Worm (Caenorhabditis elegans): ENCODE results near the gene ugt-10.

ugt-10 gene

DNA sequence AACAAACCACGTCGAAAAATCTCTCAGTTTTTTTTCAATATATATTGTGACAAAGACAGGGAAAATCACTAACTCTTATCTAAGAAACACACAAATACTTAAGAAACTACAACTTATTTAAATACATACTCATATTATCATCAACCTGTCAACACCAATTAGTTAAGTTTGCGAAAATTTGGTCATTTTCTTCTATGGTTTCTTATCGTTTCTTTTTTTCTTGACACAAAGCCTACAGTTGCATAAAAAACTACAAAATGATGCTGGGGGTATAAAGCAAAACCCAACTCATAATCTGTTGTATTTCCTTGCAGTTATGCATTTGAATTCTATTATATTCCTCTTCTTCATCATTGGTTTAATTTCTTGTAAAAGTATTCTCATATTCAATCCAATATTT is 1.2 kb upstream of the ugt-10 start, which contains the start of gene ugt-67:
ugt-67 (plus strand) TSS at position 301 of the 400 bp plus-strand sequence.
- TF ChIP-seq nhr-237 (tag; optimal IDR thresholded peaks at IDR 0.05) = no peak

DNA sequence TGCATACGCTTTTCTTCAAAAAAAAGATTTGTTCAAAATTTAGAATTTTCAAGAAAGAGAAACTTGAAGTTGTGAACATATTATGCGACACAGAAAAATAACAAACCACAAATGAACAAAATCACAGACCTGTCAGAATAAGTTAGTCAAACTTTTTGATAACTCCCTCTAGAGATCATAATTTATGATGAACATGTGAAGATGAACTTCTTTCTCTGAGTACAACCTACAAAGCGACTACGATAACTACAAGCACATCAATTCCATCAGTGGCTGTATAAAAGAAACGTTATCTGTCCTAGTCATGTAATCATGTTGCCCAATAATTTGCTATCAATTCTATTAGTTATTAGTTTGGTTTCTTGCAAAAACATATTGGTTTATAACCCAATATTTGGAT is 4.2 kb downstream of the ugt-10 start, which contains the start of gene ugt-9:
ugt-9 (plus strand) TSS at position 305 of the 400 bp plus-strand sequence.
- TF ChIP-seq nhr-237 (tag; optimal IDR thresholded peaks at IDR 0.05) (no peak), lin-32 (GFP tag; optimal IDR thresholded peaks at IDR 0.05) (no peak), ceh-39 (tag; optimal IDR thresholded peaks at IDR 0.05) (no peak)

DNA sequence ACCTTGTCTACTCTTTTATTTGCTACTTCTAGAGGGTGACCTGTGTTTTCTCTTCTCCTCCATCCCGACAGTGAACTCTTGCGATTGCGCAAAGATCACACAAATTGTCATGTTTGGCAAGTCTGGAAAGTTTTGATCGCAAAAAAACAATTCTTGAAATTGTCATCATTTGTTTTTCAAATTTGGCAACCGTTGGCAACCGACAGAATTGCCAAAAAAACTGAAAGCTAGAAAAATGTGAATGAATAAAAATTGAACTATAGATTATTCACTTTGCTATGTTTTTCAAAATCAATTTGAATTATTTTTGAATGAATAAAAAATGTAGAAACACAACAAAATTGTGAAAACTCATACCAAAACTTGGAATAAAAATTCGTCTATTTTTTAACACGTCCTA is 4.9 kb downstream of the ugt-10 start, which contains the start of gene ugt-11:
ugt-11 (minus strand) TSS at position 101 of the 400 bp plus-strand sequence.
- TF ChIP-seq blmp-1 (tag; optimal IDR thresholded peaks at IDR 0.05) = no peak
- no peak for TF ChIP-seq drap-1 (GFP tag; optimal IDR thresholded peaks at IDR 0.05)
- TF ChIP-seq unc-39 (tag; optimal IDR thresholded peaks at IDR 0.05) = no peak

DNA sequence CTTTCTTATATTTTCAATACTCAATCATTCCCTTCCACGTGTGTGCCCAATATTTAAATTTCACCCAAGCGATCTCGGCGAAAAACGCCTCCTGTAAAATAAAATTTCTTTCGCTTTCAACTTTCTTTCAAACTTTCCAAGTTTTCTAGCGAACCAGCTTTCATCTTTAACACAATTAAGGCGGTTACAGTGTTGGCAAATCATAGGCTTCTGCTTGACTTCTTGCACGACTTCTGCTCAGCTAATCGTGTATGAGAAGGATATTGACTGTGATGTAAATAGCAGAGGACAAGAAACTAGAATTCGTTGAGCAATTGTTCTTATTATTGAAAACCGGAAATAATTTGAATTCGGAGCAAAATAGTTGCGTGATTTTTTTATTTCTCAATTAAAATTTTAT is 8.6 kb downstream of the ugt-10 start:
- TF ChIP-seq unc-120 (tag; optimal IDR thresholded peaks at IDR 0.05; ENCODE audit: poor library complexity, severe bottlenecking) = no peak
- no peak for TF ChIP-seq lin-32 (GFP tag; optimal IDR thresholded peaks at IDR 0.05)
- TF ChIP-seq drap-1 (GFP tag; optimal IDR thresholded peaks at IDR 0.05) = no peak
- no peak for TF ChIP-seq ztf-11 (tag; optimal IDR thresholded peaks at IDR 0.05)
- TF ChIP-seq snpc-4 (tag; optimal IDR thresholded peaks at IDR 0.05) = no peak
- TF ChIP-seq hlh-1 (tag; optimal IDR thresholded peaks at IDR 0.05) = no peak
- no peak for TF ChIP-seq ceh-39 (tag; optimal IDR thresholded peaks at IDR 0.05)
- TF ChIP-seq sem-2 (GFP tag; optimal IDR thresholded peaks at IDR 0.05) = no peak
- TF ChIP-seq unc-62 (GFP tag; optimal IDR thresholded peaks at IDR 0.05) = no peak
- TF ChIP-seq pha-4 (tag; optimal IDR thresholded peaks at IDR 0.05) = no peak
- no peak for TF ChIP-seq elt-1 (tag; optimal IDR thresholded peaks at IDR 0.05; ENCODE audit: borderline replicate concordance, insufficient read depth)
- no peak for TF ChIP-seq nhr-12 (tag; optimal IDR thresholded peaks at IDR 0.05)
- no peak for TF ChIP-seq M03D4.4 (tag; optimal IDR thresholded peaks at IDR 0.05)
- no peak for TF ChIP-seq ceh-43 (GFP tag; optimal IDR thresholded peaks at IDR 0.05)
- no peak for TF ChIP-seq nhr-76 (tag; optimal IDR thresholded peaks at IDR 0.05)
- TF ChIP-seq nhr-28 (tag; optimal IDR thresholded peaks at IDR 0.05) = no peak
- TF ChIP-seq nhr-2 (tag; optimal IDR thresholded peaks at IDR 0.05) = no peak

- TF ChIP-seq pha-4 (tag; optimal IDR thresholded peaks at IDR 0.05) (no peak), mab-5 (tag; optimal IDR thresholded peaks at IDR 0.05) (no peak), bed-3 (GFP tag; optimal IDR thresholded peaks at IDR 0.05) (no peak), nhr-237 (tag; optimal IDR thresholded peaks at IDR 0.05) (no peak), sptf-1 (tag; optimal IDR thresholded peaks at IDR 0.05) (no peak), lsy-2 (tag; optimal IDR thresholded peaks at IDR 0.05) (no peak), elt-1 (tag; optimal IDR thresholded peaks at IDR 0.05; ENCODE audit: borderline replicate concordance, insufficient read depth) (no peak), lin-32 (GFP tag; optimal IDR thresholded peaks at IDR 0.05) (no peak), nhr-12 (tag; optimal IDR thresholded peaks at IDR 0.05) (no peak), mls-2 (tag; optimal IDR thresholded peaks at IDR 0.05) (no peak), flh-1 (GFP tag; optimal IDR thresholded peaks at IDR 0.05) (no peak), tbx-8 (GFP tag; optimal IDR thresholded peaks at IDR 0.05) (no peak), ztf-11 (tag; optimal IDR thresholded peaks at IDR 0.05) (no peak), M03D4.4 (tag; optimal IDR thresholded peaks at IDR 0.05) (no peak), nhr-2 (tag; optimal IDR thresholded peaks at IDR 0.05) (no peak), lin-13 (tag; optimal IDR thresholded peaks at IDR 0.05) (no peak), blmp-1 (tag; optimal IDR thresholded peaks at IDR 0.05) (no peak)
Observed at ce11 chrV:4890781-4891180, 9.1 kb downstream of the ugt-10 start.

- no peak for TF ChIP-seq pha-4 (tag; optimal IDR thresholded peaks at IDR 0.05)
- peak; percentile 50 for TF ChIP-seq lsy-2 (tag; optimal IDR thresholded peaks at IDR 0.05)
Observed at ce11 chrV:4889976-4890479, 9.9 kb downstream of the ugt-10 start, which contains the start of gene T19H12.2. TSS of gene T19H12.2 (plus strand) at chrV:4890429.

ce11 chrV:4889477-4889876 is 10.4 kb downstream of the ugt-10 start, which contains the start of gene ugt-12:
TSS of gene ugt-12 (minus strand) at chrV:4889629.
- TF ChIP-seq nhr-28 (tag; optimal IDR thresholded peaks at IDR 0.05) (no peak), flh-1 (GFP tag; optimal IDR thresholded peaks at IDR 0.05) (no peak), lin-32 (GFP tag; optimal IDR thresholded peaks at IDR 0.05) (no peak), blmp-1 (tag; optimal IDR thresholded peaks at IDR 0.05) (no peak), cnd-1 (tag; optimal IDR thresholded peaks at IDR 0.05) (no peak), elt-3 (tag; optimal IDR thresholded peaks at IDR 0.05) (no peak), lsy-2 (tag; optimal IDR thresholded peaks at IDR 0.05) (no peak), nhr-12 (tag; optimal IDR thresholded peaks at IDR 0.05) (no peak)

Measured in whole organism, mixed stage, embryonic.